Fruit fly (Drosophila melanogaster) whole organism, prepupa: Measurements from ENCODE around the gene RpL13A.
A peak's percentile ranks its signal among the peaks of the same experiment; 100 is the strongest.

Experiments used
- Blimp-1 ChIP-seq: fragments of 200-800 bp; sonication (Bioruptor generic); optimal IDR thresholded peaks from 3 replicates; lab custom pipeline; 2017; ENCODE audit warnings: missing biosample characterization, missing genetic modification characterization, mild to moderate bottlenecking, moderate library complexity, missing genetic modification reagents
- CG10631 ChIP-seq: fragments of 200-800 bp; sonication (Bioruptor generic); optimal IDR thresholded peaks from 2 replicates; lab custom pipeline; 2016; ENCODE audit warnings: missing biosample characterization, missing genetic modification characterization
- CG10669 ChIP-seq: fragments of 200-800 bp; sonication (Bioruptor generic); optimal IDR thresholded peaks from 3 replicates; lab custom pipeline; 2018; ENCODE audit warnings: missing biosample characterization, mild to moderate bottlenecking, missing genetic modification characterization, moderate library complexity
- CG11294 ChIP-seq: fragments of 200-800 bp; sonication (Bioruptor generic); IDR thresholded peaks from 2 replicates; pipeline ENCODE4 v1.3.6; 2022; ENCODE audit warnings: missing biosample characterization, missing genetic modification characterization
- CG11762 ChIP-seq: fragments of 200-800 bp; sonication (Bioruptor generic); optimal IDR thresholded peaks from 3 replicates; lab custom pipeline; 2016; ENCODE audit warnings: missing biosample characterization, missing genetic modification characterization; ENCODE audit not compliant: insufficient read depth
- CG11902 ChIP-seq: fragments of 200-800 bp; sonication (Bioruptor generic); optimal IDR thresholded peaks from 3 replicates; lab custom pipeline; 2016; ENCODE audit warnings: missing biosample characterization, missing genetic modification characterization
- CG31627 ChIP-seq: fragments of 200-800 bp; sonication (Bioruptor generic); optimal IDR thresholded peaks from 3 replicates; lab custom pipeline; 2016; ENCODE audit warnings: missing biosample characterization, missing genetic modification characterization
- CG32006 ChIP-seq: fragments of 200-800 bp; sonication (Bioruptor generic); optimal IDR thresholded peaks from 3 replicates; lab custom pipeline; 2017; ENCODE audit warnings: missing biosample characterization, mild to moderate bottlenecking, missing genetic modification characterization
- CG6163 ChIP-seq: fragments of 200-800 bp; sonication (Bioruptor generic); IDR thresholded peaks from 3 replicates; pipeline ENCODE4 v1.3.6; 2022; ENCODE audit warnings: missing biosample characterization, missing genetic modification characterization
- CG6276 ChIP-seq: fragments of 200-800 bp; sonication (Bioruptor generic); optimal IDR thresholded peaks from 2 replicates; lab custom pipeline; 2017; ENCODE audit warnings: missing biosample characterization, mild to moderate bottlenecking, missing genetic modification characterization
- CG6792 ChIP-seq: fragments of 200-800 bp; sonication (Bioruptor generic); optimal IDR thresholded peaks from 3 replicates; lab custom pipeline; 2016; ENCODE audit warnings: missing biosample characterization, missing genetic modification characterization
- CG8119 ChIP-seq: fragments of 200-800 bp; sonication (Bioruptor generic); IDR thresholded peaks from 3 replicates; pipeline ENCODE4 v1.3.6; 2022; ENCODE audit warnings: missing biosample characterization, missing genetic modification characterization
- CG8632 ChIP-seq: fragments of 200-800 bp; sonication (Bioruptor generic); optimal IDR thresholded peaks from 3 replicates; lab custom pipeline; 2016; ENCODE audit warnings: missing biosample characterization, missing genetic modification characterization
- CG9139 ChIP-seq: fragments of 200-800 bp; sonication (Bioruptor generic); optimal IDR thresholded peaks from 3 replicates; lab custom pipeline; 2017; ENCODE audit warnings: missing biosample characterization, mild to moderate bottlenecking, missing genetic modification characterization
- Eip75B ChIP-seq: fragments of 200-800 bp; sonication (Bioruptor generic); optimal IDR thresholded peaks from 3 replicates; lab custom pipeline; 2016; ENCODE audit warnings: missing biosample characterization, missing genetic modification characterization
- Eip78C ChIP-seq: fragments of 200-800 bp; sonication (Bioruptor generic); peaks from one replicate; lab custom pipeline; 2016; ENCODE audit warnings: missing biosample characterization, missing genetic modification characterization
- Ets21C ChIP-seq: fragments of 200-800 bp; sonication (Bioruptor generic); optimal IDR thresholded peaks from 3 replicates; lab custom pipeline; 2016; ENCODE audit warnings: missing biosample characterization, missing genetic modification characterization
- Ets96B ChIP-seq: fragments of 200-800 bp; optimal IDR thresholded peaks from 2 replicates; lab custom pipeline; 2019; ENCODE audit warnings: missing biosample characterization, mild to moderate bottlenecking, missing genetic modification characterization, moderate library complexity
- Hr38 ChIP-seq: sonication (Bioruptor generic); optimal IDR thresholded peaks from 2 replicates; lab custom pipeline; 2016; ENCODE audit warnings: missing biosample characterization, missing genetic modification characterization
- Hr39 ChIP-seq: fragments of 200-800 bp; sonication (Bioruptor generic); optimal IDR thresholded peaks from 2 replicates; lab custom pipeline; 2016; ENCODE audit warnings: missing biosample characterization, missing genetic modification characterization
- Hr4 ChIP-seq: fragments of 200-800 bp; sonication (Bioruptor generic); optimal IDR thresholded peaks from 3 replicates; lab custom pipeline; 2016; ENCODE audit warnings: missing biosample characterization, missing genetic modification characterization
- Lpt ChIP-seq: fragments of 200-800 bp; sonication (Bioruptor generic); optimal IDR thresholded peaks from 3 replicates; lab custom pipeline; 2016; ENCODE audit warnings: missing biosample characterization, missing genetic modification characterization
- Met ChIP-seq: fragments of 200-800 bp; sonication (Bioruptor generic); optimal IDR thresholded peaks from 3 replicates; lab custom pipeline; 2016; ENCODE audit warnings: missing biosample characterization, missing genetic modification characterization
- OdsH ChIP-seq: fragments of 200-800 bp; sonication (Bioruptor generic); optimal IDR thresholded peaks from 3 replicates; lab custom pipeline; 2016; ENCODE audit warnings: missing biosample characterization, missing genetic modification characterization
- Sox102F ChIP-seq: fragments of 200-800 bp; sonication (Bioruptor generic); optimal IDR thresholded peaks from 2 replicates; lab custom pipeline; 2016; ENCODE audit warnings: missing biosample characterization, mild to moderate bottlenecking, missing genetic modification characterization
- Sox14 ChIP-seq: fragments of 200-800 bp; sonication (Bioruptor generic); optimal IDR thresholded peaks from 3 replicates; lab custom pipeline; 2016; ENCODE audit warnings: missing biosample characterization, missing genetic modification characterization
- acj6 ChIP-seq: fragments of 200-800 bp; sonication (Bioruptor generic); optimal IDR thresholded peaks from 3 replicates; lab custom pipeline; 2016; ENCODE audit warnings: missing biosample characterization, missing genetic modification characterization
- dsx ChIP-seq: fragments of 200-800 bp; optimal IDR thresholded peaks from 3 replicates; lab custom pipeline; 2019; ENCODE audit warnings: missing biosample characterization, mild to moderate bottlenecking, missing genetic modification characterization, moderate library complexity; ENCODE audit not compliant: poor library complexity, severe bottlenecking
- eg ChIP-seq: fragments of 200-800 bp; sonication (Bioruptor generic); IDR thresholded peaks from 3 replicates; pipeline ENCODE4 v1.3.6; 2022; ENCODE audit warnings: missing biosample characterization, missing genetic modification characterization
- fkh ChIP-seq: fragments of 200-800 bp; sonication (Bioruptor generic); optimal IDR thresholded peaks from 3 replicates; lab custom pipeline; 2017; ENCODE audit warnings: missing biosample characterization, mild to moderate bottlenecking, missing genetic modification characterization, moderate library complexity
- net ChIP-seq: fragments of 200-800 bp; sonication (Bioruptor generic); optimal IDR thresholded peaks from 3 replicates; lab custom pipeline; 2016; ENCODE audit warnings: missing biosample characterization, missing genetic modification characterization
- pdm3 ChIP-seq: fragments of 200-800 bp; sonication (Bioruptor generic); optimal IDR thresholded peaks from 3 replicates; lab custom pipeline; 2016; ENCODE audit warnings: missing biosample characterization, missing genetic modification characterization
- salr ChIP-seq, 2 experiments: fragments of 200-800 bp; sonication (Bioruptor generic); optimal IDR thresholded peaks; 3 replicates each; lab custom pipeline; 2016 to 2018; ENCODE audit warnings: missing biosample characterization in 2 of 2, missing genetic modification characterization in 2 of 2, mild to moderate bottlenecking in 1 of 2
- spab ChIP-seq: fragments of 200-800 bp; sonication (Bioruptor generic); optimal IDR thresholded peaks from 2 replicates; lab custom pipeline; 2017; ENCODE audit warnings: missing biosample characterization, mild to moderate bottlenecking, missing genetic modification characterization, missing genetic modification reagents
- ss ChIP-seq, 2 experiments: fragments of 200-800 bp; sonication (Bioruptor generic); optimal IDR thresholded peaks; 2 replicates in 1 of 2; 3 replicates in 1 of 2; lab custom pipeline; 2017 to 2018; ENCODE audit warnings: mild to moderate bottlenecking in 2 of 2, missing biosample characterization in 2 of 2, missing genetic modification characterization in 2 of 2, moderate library complexity in 1 of 2
- vri ChIP-seq: fragments of 200-800 bp; sonication (Bioruptor generic); optimal IDR thresholded peaks from 3 replicates; lab custom pipeline; 2016; ENCODE audit warnings: missing biosample characterization, mild to moderate bottlenecking, missing genetic modification characterization

The RpL13A gene

DNA sequence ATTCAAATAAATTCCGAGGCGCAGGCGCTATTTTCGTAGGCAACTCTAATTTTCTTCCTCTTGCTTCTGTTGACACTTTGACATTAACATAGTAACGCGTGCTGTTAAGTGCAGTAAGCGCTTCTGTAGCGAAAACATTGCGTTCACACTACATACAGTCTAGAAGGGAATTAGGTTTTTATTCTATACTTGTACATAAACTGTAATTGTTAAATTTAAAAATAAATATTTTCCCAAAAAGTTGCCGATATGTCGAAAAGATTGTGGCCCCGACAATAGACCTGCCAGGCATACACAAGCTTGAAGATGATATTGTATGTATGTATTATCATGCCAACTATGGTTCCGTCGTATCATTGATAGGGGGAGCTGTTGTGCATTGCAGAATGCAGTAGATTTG, 17.8 kb upstream of the RpL13A start, which contains the start of gene asl (continued):
- TF ChIP-seq Hr4 (GFP tag; lab: Kevin White, UChicago) (peak; percentile 60), Ets96B (peak; percentile 23), eg (GFP tag; lab: Robert Waterston, UW) (peak; percentile 76), CG8119 (GFP tag; lab: Robert Waterston, UW) (no peak), Ets21C (GFP tag; lab: Kevin White, UChicago) (peak; percentile 20), CG11762 (no peak), CG31627 (GFP tag; lab: Kevin White, UChicago) (peak; percentile 67), Blimp-1 (no peak), Sox14 (GFP tag; lab: Kevin White, UChicago) (peak; percentile 64), pdm3 (GFP tag; lab: Kevin White, UChicago) (no peak), CG32006 (no peak), fkh (GFP tag; lab: Kevin White, UChicago) (peak; percentile 86), net (no peak), Met (GFP tag; lab: Kevin White, UChicago) (no peak), acj6 (GFP tag; lab: Kevin White, UChicago) (peak; percentile 39), vri (peak; percentile 41), CG6163 (peak; percentile 70), CG6792 (GFP tag; lab: Kevin White, UChicago) (peak; percentile 38), Sox102F (GFP tag; lab: Kevin White, UChicago) (no peak), Hr38 (GFP tag; lab: Kevin White, UChicago) (no peak)

dm6 chr3R:5608422-5608821, 15.9 kb upstream of the RpL13A start:
- TF ChIP-seq Ets96B (no peak), Lpt (no peak), ss (GFP tag; optimal IDR thresholded peaks at IDR 0.05; lab: Kevin White, UChicago) (no peak), CG31627 (GFP tag; lab: Kevin White, UChicago) (no peak), CG9139 (GFP tag; lab: Kevin White, UChicago) (no peak), Sox102F (GFP tag; lab: Kevin White, UChicago) (no peak), OdsH (no peak), CG11902 (no peak)

dm6 chr3R:5610656-5611055, 13.6 kb upstream of the RpL13A start:
- TF ChIP-seq salr (GFP tag; optimal IDR thresholded peaks at IDR 0.05; lab: Kevin White, UChicago) (no peak), vri (peak; percentile 11)

- TF ChIP-seq Hr39 (no peak), vri (no peak), CG11294 (no peak), CG10669 (GFP tag; lab: Kevin White, UChicago) (no peak), Eip78C (peak; percentile 65), dsx (GFP tag; lab: Kevin White, UChicago) (no peak), Blimp-1 (no peak), Sox102F (GFP tag; lab: Kevin White, UChicago) (no peak), CG6792 (GFP tag; lab: Kevin White, UChicago) (no peak), Eip75B (GFP tag; lab: Kevin White, UChicago) (peak; percentile 35), CG9139 (GFP tag; lab: Kevin White, UChicago) (no peak), Lpt (no peak), CG31627 (GFP tag; lab: Kevin White, UChicago) (no peak), spab (no peak), CG11762 (no peak), CG8632 (GFP tag; lab: Kevin White, UChicago) (no peak), CG6163 (peak; percentile 75), net (no peak), CG10631 (GFP tag; lab: Kevin White, UChicago) (no peak), CG6276 (no peak), Sox14 (GFP tag; lab: Kevin White, UChicago) (peak; percentile 14)
- TF ChIP-seq, all 60 proteins: peak for 4
Observed at dm6 chr3R:5611167-5611566, 13.1 kb upstream of the RpL13A start.
